Fruit fly (Drosophila melanogaster): ENCODE results near the gene Lam.

Gene Lam

dm6 chr2L:5567103-5567502 is 24.8 kb downstream of the Lam start (continued):
- TF ChIP-seq Dbx (GFP tag; IDR thresholded peaks at IDR 0.05) (no peak), Lhr (GFP tag; optimal IDR thresholded peaks at IDR 0.05) (no peak), CG3838 (GFP tag; optimal IDR thresholded peaks at IDR 0.05) (no peak), sr (GFP tag; IDR thresholded peaks at IDR 0.05) (no peak), row (GFP tag; IDR thresholded peaks at IDR 0.05) (peak; percentile 52; the same call in 2 of the 3 replicates), nmo (GFP tag; optimal IDR thresholded peaks at IDR 0.05) (peak; percentile 5), CG11456 (GFP tag; IDR thresholded peaks at IDR 0.05) (0 out of 3 replicates have a peak, but pooled peaks have one; percentile 43), Gsc (GFP tag; IDR thresholded peaks at IDR 0.05) (no peak), Ptx1 (GFP tag; IDR thresholded peaks at IDR 0.05) (peak; percentile 59; the same call in 1 of the 2 replicates), Xrp1 (GFP tag; IDR thresholded peaks at IDR 0.05) (peak; percentile 64), CG11504 (tag; optimal IDR thresholded peaks at IDR 0.05) (peak; percentile 37), eyg (GFP tag; optimal IDR thresholded peaks at IDR 0.05) (no peak), bsh (GFP tag; optimal IDR thresholded peaks at IDR 0.05) (peak in 1 of 2 experiments; percentile 20), H15 (GFP tag; IDR thresholded peaks at IDR 0.05) (0 out of 3 replicates have a peak, but pooled peaks have one; percentile 35), CG17829 (tag; optimal IDR thresholded peaks at IDR 0.05) (no peak), CG31224 (GFP tag; IDR thresholded peaks at IDR 0.05) (no peak), slbo (GFP tag; IDR thresholded peaks at IDR 0.05) (peak; percentile 45), Doc2 (GFP tag; IDR thresholded peaks at IDR 0.05) (no peak), crol (GFP tag; IDR thresholded peaks at IDR 0.05) (no peak), zfh1 (GFP tag; IDR thresholded peaks at IDR 0.05) (no peak), CG31441 (GFP tag; IDR thresholded peaks at IDR 0.05) (0 out of 2 replicates have a peak, but pooled peaks have one; percentile 11), CG4707 (GFP tag; optimal IDR thresholded peaks at IDR 0.05) (peak; percentile 30), ems (GFP tag; optimal IDR thresholded peaks at IDR 0.05) (no peak), Awh (GFP tag; IDR thresholded peaks at IDR 0.05) (no peak), dm (GFP tag; optimal IDR thresholded peaks at IDR 0.05) (no peak), Oli (tag; optimal IDR thresholded peaks at IDR 0.05) (peak; percentile 7), CG2678 (tag; optimal IDR thresholded peaks at IDR 0.05) (peak; percentile 20), unpg (GFP tag; optimal IDR thresholded peaks at IDR 0.05) (peak; percentile 30), lab (GFP tag; optimal IDR thresholded peaks at IDR 0.05) (peak; percentile 27), Aef1 (GFP tag; IDR thresholded peaks at IDR 0.05) (0 out of 3 replicates have a peak, but pooled peaks have one; percentile 18), zf30C (GFP tag; optimal IDR thresholded peaks at IDR 0.05) (no peak), gcm (GFP tag; optimal IDR thresholded peaks at IDR 0.05) (no peak), prd (optimal IDR thresholded peaks at IDR 0.05) (no peak), prd (GFP tag; IDR thresholded peaks at IDR 0.05) (peak; percentile 40; the same call in 1 of the 3 replicates), gfzf (GFP tag; optimal IDR thresholded peaks at IDR 0.05) (no peak), NfI (GFP tag; optimal IDR thresholded peaks at IDR 0.05) (no peak), Bdp1 (GFP tag; optimal IDR thresholded peaks at IDR 0.05) (no peak), phol (tag; optimal IDR thresholded peaks at IDR 0.05) (peak; percentile 4), HLH3B (GFP tag; IDR thresholded peaks at IDR 0.05) (0 out of 2 replicates have a peak, but pooled peaks have one; percentile 12), bab2 (GFP tag; optimal IDR thresholded peaks at IDR 0.05) (no peak), Ets65A (GFP tag) (peak; percentile 12), luna (GFP tag; optimal IDR thresholded peaks at IDR 0.05) (no peak), CG2129 (GFP tag; IDR thresholded peaks at IDR 0.05; ENCODE audit: partially characterized antibody) (no peak), Sox102F (GFP tag; optimal IDR thresholded peaks at IDR 0.05) (peak; percentile 36), Rfx (GFP tag; IDR thresholded peaks at IDR 0.05) (no peak), GATAe (GFP tag; conservative IDR thresholded peaks at IDR 0.05) (no peak), mam (GFP tag; optimal IDR thresholded peaks at IDR 0.05) (no peak), dati (GFP tag; IDR thresholded peaks at IDR 0.05) (no peak), CG18599 (GFP tag; optimal IDR thresholded peaks at IDR 0.05) (no peak), z (GFP tag; IDR thresholded peaks at IDR 0.05) (0 out of 3 replicates have a peak, but pooled peaks have one; percentile 36), CG2199 (GFP tag; IDR thresholded peaks at IDR 0.05) (no peak), CG11085 (GFP tag; IDR thresholded peaks at IDR 0.05) (no peak)

Measured in whole organism, embryonic.